Fruit fly (Drosophila melanogaster): ENCODE results near the gene Qsox4.

Qsox4 gene

DNA sequence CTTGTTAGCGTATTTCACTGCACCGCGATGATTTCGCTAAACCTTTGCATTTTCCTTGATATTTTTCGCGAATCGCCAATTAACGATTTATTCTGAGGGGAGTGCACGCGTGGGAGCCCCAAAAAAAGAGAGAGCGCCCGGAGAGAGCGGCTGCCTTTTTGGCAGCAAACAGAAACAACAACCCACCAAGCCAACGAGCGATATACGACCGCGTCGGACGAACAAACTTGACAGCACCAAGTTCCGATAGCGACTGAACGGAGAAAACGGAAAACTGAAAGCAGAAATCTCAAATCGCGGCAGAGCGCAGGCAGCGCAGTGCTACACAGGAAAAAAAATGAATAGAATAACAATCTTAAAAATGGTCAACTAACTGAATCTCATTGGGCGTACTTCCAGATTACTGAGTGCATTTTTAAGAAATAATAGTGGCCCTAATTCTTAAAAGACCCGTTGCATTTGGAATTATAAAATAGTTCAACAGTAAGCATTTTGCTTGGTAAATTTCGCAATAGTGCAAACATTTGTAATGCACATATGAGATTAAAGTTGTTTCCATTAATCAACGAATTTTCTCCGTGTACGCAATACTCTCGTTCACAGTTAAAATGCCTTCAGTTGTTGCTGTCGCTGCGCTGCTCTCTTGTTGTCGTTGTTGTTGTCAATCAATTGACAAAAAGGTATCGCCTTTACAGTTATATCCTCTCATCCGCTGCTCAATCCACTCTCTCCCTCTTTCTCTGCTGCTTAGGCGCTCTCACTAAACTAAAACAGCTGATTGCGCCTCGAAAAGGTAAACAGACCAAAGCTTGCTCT is 33.0 kb upstream of the Qsox4 start, which contains the start of gene CG31145 (continued):
- peak; percentile 96 for TF ChIP-seq CG15514 (GFP tag; optimal IDR thresholded peaks at IDR 0.05)
- TF ChIP-seq prd (optimal IDR thresholded peaks at IDR 0.05): no peak
- peak; percentile 99 for TF ChIP-seq prd (GFP tag; IDR thresholded peaks at IDR 0.05)
- peak; percentile 25 for TF ChIP-seq Scr (GFP tag; IDR thresholded peaks at IDR 0.05; ENCODE audit: partially characterized antibody)
- peak; percentile 100 for TF ChIP-seq CG8924 (tag; optimal IDR thresholded peaks at IDR 0.05)
- TF ChIP-seq CG17802 (tag; optimal IDR thresholded peaks at IDR 0.05): peak; percentile 94
- TF ChIP-seq Xrp1 (GFP tag; IDR thresholded peaks at IDR 0.05): peak; percentile 99
- TF ChIP-seq gfzf (GFP tag; optimal IDR thresholded peaks at IDR 0.05): peak; percentile 41
- peak; percentile 100 for TF ChIP-seq Hmr (GFP tag; optimal IDR thresholded peaks at IDR 0.05)
- no peak for TF ChIP-seq br (optimal IDR thresholded peaks at IDR 0.05)
- TF ChIP-seq jigr1 (GFP tag; IDR thresholded peaks at IDR 0.05): peak; percentile 99
- TF ChIP-seq CG4282 (GFP tag; optimal IDR thresholded peaks at IDR 0.05): peak; percentile 99
- TF ChIP-seq unc-4 (GFP tag; IDR thresholded peaks at IDR 0.05; ENCODE audit: partially characterized antibody): 0 out of 2 replicates have a peak, but pooled peaks have one; percentile 15
- peak; percentile 99 for TF ChIP-seq NC2α (GFP tag; optimal IDR thresholded peaks at IDR 0.05)
- TF ChIP-seq CG2889 (GFP tag; IDR thresholded peaks at IDR 0.05): peak; percentile 98
- peak; percentile 99 for TF ChIP-seq pb (GFP tag; optimal IDR thresholded peaks at IDR 0.05)
- TF ChIP-seq gro (GFP tag; optimal IDR thresholded peaks at IDR 0.05): peak; percentile 100
- peak; percentile 95 for TF ChIP-seq bowl (GFP tag; IDR thresholded peaks at IDR 0.05)
- TF ChIP-seq CG11085 (GFP tag; IDR thresholded peaks at IDR 0.05): peak; percentile 97
- peak; percentile 100 for TF ChIP-seq CHES-1-like (GFP tag; optimal IDR thresholded peaks at IDR 0.05)
- TF ChIP-seq BtbVII (GFP tag; optimal IDR thresholded peaks at IDR 0.05): peak; percentile 99
- TF ChIP-seq sim (GFP tag; IDR thresholded peaks at IDR 0.05): peak; percentile 96
- TF ChIP-seq Nf-YC (tag; optimal IDR thresholded peaks at IDR 0.05): peak; percentile 93
- peak; percentile 99 for TF ChIP-seq CG14050 (GFP tag; IDR thresholded peaks at IDR 0.05)
- peak; percentile 100 for TF ChIP-seq Bteb2 (GFP tag; optimal IDR thresholded peaks at IDR 0.05)
- peak; percentile 98 for TF ChIP-seq CG4404 (GFP tag; IDR thresholded peaks at IDR 0.05)
- TF ChIP-seq CG12071 (GFP tag; optimal IDR thresholded peaks at IDR 0.05): peak; percentile 99
- TF ChIP-seq onecut (GFP tag; IDR thresholded peaks at IDR 0.05): peak; percentile 97
- TF ChIP-seq CG11247 (GFP tag; IDR thresholded peaks at IDR 0.05): peak; percentile 98
- peak; percentile 99 for TF ChIP-seq Aef1 (GFP tag; IDR thresholded peaks at IDR 0.05)
- TF ChIP-seq ERR (GFP tag; optimal IDR thresholded peaks at IDR 0.05): peak; percentile 99
- TF ChIP-seq otp (GFP tag; IDR thresholded peaks at IDR 0.05): peak; percentile 97
- TF ChIP-seq Asciz (GFP tag; optimal IDR thresholded peaks at IDR 0.05): peak; percentile 100
- TF ChIP-seq CG2678 (tag; optimal IDR thresholded peaks at IDR 0.05): peak; percentile 100
- TF ChIP-seq slp2 (GFP tag; optimal IDR thresholded peaks at IDR 0.05): peak; percentile 100
- peak; percentile 99 for TF ChIP-seq CG12744 (GFP tag; optimal IDR thresholded peaks at IDR 0.05)
- TF ChIP-seq CG8388 (GFP tag; optimal IDR thresholded peaks at IDR 0.05): peak; percentile 99
- peak; percentile 92 for TF ChIP-seq CG14965 (GFP tag; optimal IDR thresholded peaks at IDR 0.05; ENCODE audit: borderline replicate concordance)
- peak; percentile 99 for TF ChIP-seq jumu (GFP tag; optimal IDR thresholded peaks at IDR 0.05)
- peak; percentile 99 for TF ChIP-seq NC2β (GFP tag; optimal IDR thresholded peaks at IDR 0.05)
- peak; percentile 100 for TF ChIP-seq az2 (GFP tag; optimal IDR thresholded peaks at IDR 0.05)
- peak; percentile 99 for TF ChIP-seq kay (GFP tag; optimal IDR thresholded peaks at IDR 0.05)
- peak; percentile 99 for TF ChIP-seq CG1529 (GFP tag; optimal IDR thresholded peaks at IDR 0.05)
- no peak for TF ChIP-seq usp (GFP tag; optimal IDR thresholded peaks at IDR 0.05)
- TF ChIP-seq CG4820 (GFP tag; optimal IDR thresholded peaks at IDR 0.05): peak; percentile 99
- TF ChIP-seq CG17568 (GFP tag; optimal IDR thresholded peaks at IDR 0.05): peak; percentile 99
- peak; percentile 97 for TF ChIP-seq mirr (GFP tag; optimal IDR thresholded peaks at IDR 0.05)
- peak; percentile 99 for TF ChIP-seq CG2712 (tag; optimal IDR thresholded peaks at IDR 0.05)
- peak; percentile 99 for TF ChIP-seq CG6854 (GFP tag; optimal IDR thresholded peaks at IDR 0.05)
- peak; percentile 100 for TF ChIP-seq pum (GFP tag; optimal IDR thresholded peaks at IDR 0.05)

All from whole organism, embryonic.